Fruit fly (Drosophila melanogaster): Measurements from ENCODE around the gene Nna1.

Nna1 gene

DNA sequence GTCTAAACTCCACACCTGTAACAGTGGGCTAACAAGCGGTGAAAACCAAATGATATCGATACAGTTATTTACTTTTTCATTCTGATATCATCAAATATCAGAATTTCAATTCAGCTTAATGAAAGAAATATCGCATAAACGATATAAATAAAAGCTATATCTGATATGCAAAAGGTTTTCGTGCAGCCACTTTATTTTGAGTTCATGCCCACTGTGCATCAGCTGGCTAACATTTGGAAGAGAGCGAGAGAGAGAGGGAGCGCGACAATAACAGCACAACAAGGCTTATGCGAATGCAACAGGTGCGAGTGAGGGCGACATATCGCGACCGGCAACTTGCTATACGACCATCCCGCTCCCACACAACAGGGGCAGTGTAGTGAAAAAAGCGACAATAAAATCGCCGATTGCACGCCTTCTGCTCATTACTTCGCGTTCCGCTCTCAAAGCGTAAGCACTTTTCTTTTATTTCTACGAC is 47.4 kb downstream of the Nna1 start, which contains the start of gene CG11151 (continued):
- no peak for TF ChIP-seq cg (GFP tag; optimal IDR thresholded peaks at IDR 0.05)
- peak; percentile 94 for TF ChIP-seq odd (GFP tag; optimal IDR thresholded peaks at IDR 0.05)
- peak; percentile 92 for TF ChIP-seq Aef1 (GFP tag; IDR thresholded peaks at IDR 0.05)
- TF ChIP-seq pum (GFP tag; optimal IDR thresholded peaks at IDR 0.05): peak; percentile 97
- TF ChIP-seq CG1647 (GFP tag; optimal IDR thresholded peaks at IDR 0.05): peak; percentile 95
- peak; percentile 96 for TF ChIP-seq CG6854 (GFP tag; optimal IDR thresholded peaks at IDR 0.05)
- peak; percentile 94 for TF ChIP-seq kah (GFP tag; optimal IDR thresholded peaks at IDR 0.05)
- peak; percentile 97 for TF ChIP-seq Hsf (GFP tag; optimal IDR thresholded peaks at IDR 0.05)
- peak; percentile 92 for TF ChIP-seq CG3847 (GFP tag; IDR thresholded peaks at IDR 0.05)
- peak; percentile 96 for TF ChIP-seq CG8478 (optimal IDR thresholded peaks at IDR 0.05)
- peak; percentile 95 for TF ChIP-seq Abd-B (GFP tag; optimal IDR thresholded peaks at IDR 0.05)
- peak; percentile 96 for TF ChIP-seq fu2 (GFP tag; optimal IDR thresholded peaks at IDR 0.05)
- TF ChIP-seq CG2116 (GFP tag; optimal IDR thresholded peaks at IDR 0.05): peak; percentile 81
- peak; percentile 93 for TF ChIP-seq CG9876 (GFP tag; optimal IDR thresholded peaks at IDR 0.05)
- TF ChIP-seq ERR (GFP tag; optimal IDR thresholded peaks at IDR 0.05): peak; percentile 94
- peak; percentile 97 for TF ChIP-seq dpn (GFP tag; optimal IDR thresholded peaks at IDR 0.05)
- peak; percentile 95 for TF ChIP-seq CG31441 (GFP tag; IDR thresholded peaks at IDR 0.05)
- TF ChIP-seq btn (GFP tag; optimal IDR thresholded peaks at IDR 0.05): peak; percentile 95
- TF ChIP-seq CG6654 (GFP tag; optimal IDR thresholded peaks at IDR 0.05): peak; percentile 88
- peak; percentile 95 for TF ChIP-seq Ada2b (GFP tag; IDR thresholded peaks at IDR 0.05)
- peak; percentile 94 for TF ChIP-seq Sox100B (GFP tag; optimal IDR thresholded peaks at IDR 0.05)
- TF ChIP-seq lilli (GFP tag; optimal IDR thresholded peaks at IDR 0.05): peak; percentile 98
- TF ChIP-seq ab (GFP tag; optimal IDR thresholded peaks at IDR 0.05): peak; percentile 82
- TF ChIP-seq Vsx1 (GFP tag; optimal IDR thresholded peaks at IDR 0.05): peak; percentile 93
- TF ChIP-seq gcm2 (GFP tag; optimal IDR thresholded peaks at IDR 0.05): peak; percentile 90
- TF ChIP-seq emc (GFP tag; optimal IDR thresholded peaks at IDR 0.05): peak; percentile 88
- TF ChIP-seq CG30403 (GFP tag; optimal IDR thresholded peaks at IDR 0.05): peak; percentile 97
- TF ChIP-seq h (optimal IDR thresholded peaks at IDR 0.05): no peak
- peak; percentile 80; the same call in 2 of the 3 replicates for TF ChIP-seq CG6175 (GFP tag; IDR thresholded peaks at IDR 0.05)
- TF ChIP-seq CG10979 (tag; optimal IDR thresholded peaks at IDR 0.05): peak; percentile 96
- peak; percentile 93 for TF ChIP-seq CG5953 (GFP tag; IDR thresholded peaks at IDR 0.05)
- TF ChIP-seq BEAF-32 (GFP tag; optimal IDR thresholded peaks at IDR 0.05): peak; percentile 40
- TF ChIP-seq CG17612 (GFP tag; IDR thresholded peaks at IDR 0.05): peak; percentile 90
- TF ChIP-seq nom (GFP tag; optimal IDR thresholded peaks at IDR 0.05): peak; percentile 95
- TF ChIP-seq Doc2 (GFP tag; IDR thresholded peaks at IDR 0.05): no peak
- peak; percentile 92 for TF ChIP-seq CG3726 (GFP tag; IDR thresholded peaks at IDR 0.05)
- TF ChIP-seq so (GFP tag; IDR thresholded peaks at IDR 0.05): peak; percentile 96
- TF ChIP-seq tgo (GFP tag; IDR thresholded peaks at IDR 0.05): peak; percentile 96
- peak; percentile 97 for TF ChIP-seq CG4424 (GFP tag; optimal IDR thresholded peaks at IDR 0.05)
- peak; percentile 94 for TF ChIP-seq CG2202 (tag; optimal IDR thresholded peaks at IDR 0.05)
- peak; percentile 88 for TF ChIP-seq CG9215 (GFP tag; IDR thresholded peaks at IDR 0.05)
- peak; percentile 99 for TF ChIP-seq Ets65A (GFP tag)
- peak; percentile 88 for TF ChIP-seq CG3163 (GFP tag; optimal IDR thresholded peaks at IDR 0.05)
- TF ChIP-seq stc (GFP tag; IDR thresholded peaks at IDR 0.05): peak; percentile 94
- TF ChIP-seq chif (GFP tag; optimal IDR thresholded peaks at IDR 0.05): peak; percentile 96 to 98
- peak; percentile 96 for TF ChIP-seq CG8388 (GFP tag; optimal IDR thresholded peaks at IDR 0.05)
- no peak; the same call in 1 of the 2 replicates for TF ChIP-seq hbn (GFP tag; IDR thresholded peaks at IDR 0.05; ENCODE audit: partially characterized antibody)
- peak; percentile 96 for TF ChIP-seq CG9727 (GFP tag; optimal IDR thresholded peaks at IDR 0.05)
- TF ChIP-seq Antp (GFP tag; optimal IDR thresholded peaks at IDR 0.05): peak; percentile 98
- TF ChIP-seq ftz-f1 (GFP tag; optimal IDR thresholded peaks at IDR 0.05): no peak
- peak; percentile 95 for TF ChIP-seq CG10366 (GFP tag; IDR thresholded peaks at IDR 0.05)
- peak; percentile 92 for TF ChIP-seq CG10462 (GFP tag; optimal IDR thresholded peaks at IDR 0.05)
